Fruit fly (Drosophila melanogaster) S2 (cell line): ENCODE results near the gene Arglu1.

Experiments
- CG8478 ChIP-seq: fragments of >200 bp; optimal IDR thresholded peaks from 2 replicates; lab custom pipeline; 2018
- CTCF ChIP-seq, 2 experiments: fragments of >200 bp; optimal IDR thresholded peaks; 2 replicates each; lab custom pipeline; 2018

- TF ChIP-seq CTCF (optimal IDR thresholded peaks at IDR 0.05; lab: Kevin White, UChicago), result no peak
- no peak for TF ChIP-seq CG8478
Observed at dm6 chr2L:9968201-9968727, 30.3 kb upstream of the Arglu1 start.
